Worm (Caenorhabditis elegans): Measurements from ENCODE around the gene ceh-49.

ce11 chrV:6112823-6113222 lies 7.2 kb downstream of the ceh-49 start, which contains the start of gene F17A9.5:
- TF ChIP-seq ceh-32 (tag; optimal IDR thresholded peaks at IDR 0.05; ENCODE audit: poor library complexity) (no peak), aly-2 (tag; optimal IDR thresholded peaks at IDR 0.05) (no peak), nhr-25 (tag; optimal IDR thresholded peaks at IDR 0.05; ENCODE audit: borderline replicate concordance, insufficient read depth) (no peak), php-3 (GFP tag; IDR thresholded peaks at IDR 0.05) (no peak), pha-4 (GFP tag; IDR thresholded peaks at IDR 0.05) (no peak), pha-4 (tag; optimal IDR thresholded peaks at IDR 0.05) (no peak), fkh-10 (GFP tag; optimal IDR thresholded peaks at IDR 0.05) (no peak), zip-2 (tag; optimal IDR thresholded peaks at IDR 0.05) (no peak), dmd-8 (GFP tag; IDR thresholded peaks at IDR 0.05) (no peak)

Data from whole organism, L4 larva.